Worm (Caenorhabditis elegans): ENCODE data around the gene ltah-1.2.

- no peak for TF ChIP-seq pha-4 (tag; optimal IDR thresholded peaks at IDR 0.05)
- TF ChIP-seq lag-1 (GFP tag; IDR thresholded peaks at IDR 0.05): no peak
- TF ChIP-seq nfya-2 (GFP tag; IDR thresholded peaks at IDR 0.05): no peak
- no peak for TF ChIP-seq rpc-1 (optimal IDR thresholded peaks at IDR 0.05)
- TF ChIP-seq rpc-1 (tag; optimal IDR thresholded peaks at IDR 0.05): no peak
- no peak for TF ChIP-seq dpl-1 (GFP tag; optimal IDR thresholded peaks at IDR 0.05)
- no peak for TF ChIP-seq nhr-90 (tag; optimal IDR thresholded peaks at IDR 0.05)
- no peak for TF ChIP-seq ets-4 (GFP tag; optimal IDR thresholded peaks at IDR 0.05)
- TF ChIP-seq T26A5.8 (tag; optimal IDR thresholded peaks at IDR 0.05): no peak
- TF ChIP-seq tbx-9 (tag; optimal IDR thresholded peaks at IDR 0.05; ENCODE audit: borderline replicate concordance): no peak
- TF ChIP-seq efl-1 (GFP tag; optimal IDR thresholded peaks at IDR 0.05): no peak
These were observed 6.5 kb downstream of the ltah-1.2 start, which contains the start of the genes Y37E11B.10 and kgb-2 for ce11 chrIV:3606285-3606834.

All from whole organism, young adult.